Fruit fly (Drosophila melanogaster): Measurements from ENCODE around the gene CG3857.

CG3857 gene

DNA sequence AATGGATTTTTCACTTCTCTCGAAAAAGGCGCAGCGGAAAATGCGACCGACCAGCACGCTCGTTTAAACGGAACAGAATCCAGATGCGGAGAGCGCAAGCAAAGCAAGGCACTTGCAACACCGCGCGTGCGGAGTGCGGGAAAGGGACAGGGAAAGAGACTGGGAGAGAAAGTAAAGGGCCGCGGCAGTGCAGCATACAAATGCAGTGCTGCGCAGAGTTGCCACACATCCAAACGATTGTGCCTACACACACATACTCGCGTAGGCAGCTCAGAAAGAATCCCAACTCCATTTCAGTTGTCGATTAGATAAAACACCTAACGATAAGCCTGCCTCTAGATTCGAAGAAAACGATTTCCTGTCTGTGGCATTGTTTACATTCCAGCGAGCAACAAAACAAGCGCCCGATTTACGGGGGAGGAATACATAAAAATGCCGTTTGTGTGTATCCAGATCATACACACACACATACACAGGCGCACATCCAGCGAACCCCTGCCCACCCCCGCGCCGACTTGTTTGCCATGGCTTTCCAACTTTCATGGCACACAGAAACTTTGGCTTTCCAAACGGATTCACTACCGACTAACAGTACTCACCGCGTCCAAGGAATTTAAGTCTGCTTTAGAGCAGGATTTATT is 40.3 kb downstream of the CG3857 start:
- TF ChIP-seq CG14711 (tag; optimal IDR thresholded peaks at IDR 0.05) = peak; percentile 94
- no peak for TF ChIP-seq CG7101 (tag; optimal IDR thresholded peaks at IDR 0.05)

DNA sequence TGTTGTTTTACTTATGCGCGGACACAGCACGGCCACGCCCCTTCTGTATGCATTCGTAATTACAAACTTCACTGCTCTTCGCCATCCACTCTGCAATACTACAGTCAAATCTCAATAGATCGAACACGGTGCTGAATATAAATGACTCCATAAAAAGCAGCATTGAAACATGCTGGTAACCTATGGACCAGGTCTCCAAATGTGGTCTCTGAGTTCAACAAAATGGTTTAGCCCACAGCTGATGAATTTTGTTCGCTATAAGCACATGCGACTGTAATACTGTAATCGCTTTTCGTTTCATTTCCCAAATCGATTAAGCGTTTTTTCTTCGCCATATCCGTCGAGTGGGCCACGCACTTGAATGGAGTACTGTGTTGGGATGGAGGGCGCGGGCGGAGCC is 42.5 kb downstream of the CG3857 start:
- TF ChIP-seq CG7101 (tag; optimal IDR thresholded peaks at IDR 0.05) (no peak), CG33017 (tag; optimal IDR thresholded peaks at IDR 0.05) (no peak), cic (GFP tag; optimal IDR thresholded peaks at IDR 0.05) (no peak), CG14711 (tag; optimal IDR thresholded peaks at IDR 0.05) (no peak), cnc (optimal IDR thresholded peaks at IDR 0.05) (no peak), bab1 (GFP tag; optimal IDR thresholded peaks at IDR 0.05) (no peak), pad (GFP tag; optimal IDR thresholded peaks at IDR 0.05) (no peak), kay (GFP tag; ENCODE audit: borderline replicate concordance) (no peak), CG5204 (GFP tag; optimal IDR thresholded peaks at IDR 0.05) (no peak), Mnt (GFP tag; optimal IDR thresholded peaks at IDR 0.05) (no peak), Clk (GFP tag; optimal IDR thresholded peaks at IDR 0.05) (no peak), tj (GFP tag; optimal IDR thresholded peaks at IDR 0.05) (no peak), toe (GFP tag; optimal IDR thresholded peaks at IDR 0.05) (no peak), ovo (GFP tag; optimal IDR thresholded peaks at IDR 0.05) (no peak), Crg-1 (GFP tag; optimal IDR thresholded peaks at IDR 0.05) (no peak)

dm6 chrX:1893532-1893931 is 46.3 kb downstream of the CG3857 start:
- TF ChIP-seq kay (GFP tag; ENCODE audit: borderline replicate concordance) (no peak), CG1620 (GFP tag; optimal IDR thresholded peaks at IDR 0.05) (no peak), CG11617 (GFP tag; optimal IDR thresholded peaks at IDR 0.05) (no peak), cic (GFP tag; optimal IDR thresholded peaks at IDR 0.05) (peak; percentile 8)

DNA sequence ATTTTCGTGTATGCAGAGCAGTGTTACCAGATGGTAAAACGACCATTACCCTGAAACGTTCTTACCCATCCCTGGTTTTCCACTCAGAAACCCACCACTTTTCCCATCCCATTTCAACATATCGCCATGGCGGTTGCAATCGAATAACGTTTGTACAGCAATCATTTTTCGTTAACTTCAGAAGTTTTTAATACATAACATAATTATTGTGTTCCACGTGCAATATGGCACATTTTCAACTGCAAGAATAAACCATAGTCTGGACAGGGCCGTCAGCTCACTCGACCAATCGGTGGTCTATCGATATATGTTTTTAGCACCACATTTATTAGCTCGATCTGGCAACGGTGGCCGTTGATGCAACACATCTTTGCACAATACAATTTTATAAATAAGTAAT is 49.9 kb downstream of the CG3857 start, which contains the start of the genes trr and mRpL16:
Gene trr, minus strand, starts transcription at position 25 of the 400 bp plus-strand sequence.
Gene mRpL16, plus strand, starts transcription at position 331 of the 400 bp plus-strand sequence.
- TF ChIP-seq toe (GFP tag; optimal IDR thresholded peaks at IDR 0.05) = no peak
- TF ChIP-seq Hr96 (GFP tag; optimal IDR thresholded peaks at IDR 0.05) = no peak
- no peak for TF ChIP-seq CG5204 (GFP tag; optimal IDR thresholded peaks at IDR 0.05)
- peak; percentile 57 for TF ChIP-seq pad (GFP tag; optimal IDR thresholded peaks at IDR 0.05)
- no peak for TF ChIP-seq kay (GFP tag; ENCODE audit: borderline replicate concordance)
- TF ChIP-seq Mnt (GFP tag; optimal IDR thresholded peaks at IDR 0.05) = peak; percentile 65
- TF ChIP-seq Clk (GFP tag; optimal IDR thresholded peaks at IDR 0.05) = no peak
- peak; percentile 49 for TF ChIP-seq tj (GFP tag; optimal IDR thresholded peaks at IDR 0.05)
- peak; percentile 81 for TF ChIP-seq bab1 (GFP tag; optimal IDR thresholded peaks at IDR 0.05)
- TF ChIP-seq CG33017 (tag; optimal IDR thresholded peaks at IDR 0.05) = peak; percentile 7
- TF ChIP-seq CG14711 (tag; optimal IDR thresholded peaks at IDR 0.05) = peak; percentile 54
- no peak for TF ChIP-seq ovo (GFP tag; optimal IDR thresholded peaks at IDR 0.05)
- no peak for TF ChIP-seq CG7045 (GFP tag; optimal IDR thresholded peaks at IDR 0.05)
- peak; percentile 64 for TF ChIP-seq CG11617 (GFP tag; optimal IDR thresholded peaks at IDR 0.05)
- TF ChIP-seq cic (GFP tag; optimal IDR thresholded peaks at IDR 0.05) = no peak
- TF ChIP-seq CG12768 (GFP tag; optimal IDR thresholded peaks at IDR 0.05) = no peak
- TF ChIP-seq cnc (optimal IDR thresholded peaks at IDR 0.05) = no peak
- peak; percentile 18 for TF ChIP-seq Crg-1 (GFP tag; optimal IDR thresholded peaks at IDR 0.05)
- peak; percentile 64 for TF ChIP-seq CG7101 (tag; optimal IDR thresholded peaks at IDR 0.05)
- TF ChIP-seq CG1620 (GFP tag; optimal IDR thresholded peaks at IDR 0.05) = peak; percentile 53

Data from whole organism, adult.